Fruit fly (Drosophila melanogaster) whole organism, prepupa: ENCODE results near the gene CG1416.

Experiments used
- Blimp-1 ChIP-seq: fragments of 200-800 bp; sonication (Bioruptor generic); optimal IDR thresholded peaks from 3 replicates; lab custom pipeline; 2017; ENCODE audit warnings: missing biosample characterization, missing genetic modification characterization, mild to moderate bottlenecking, moderate library complexity, missing genetic modification reagents
- CG10631 ChIP-seq: fragments of 200-800 bp; sonication (Bioruptor generic); optimal IDR thresholded peaks from 2 replicates; lab custom pipeline; 2016; ENCODE audit warnings: missing biosample characterization, missing genetic modification characterization
- CG11294 ChIP-seq: fragments of 200-800 bp; sonication (Bioruptor generic); IDR thresholded peaks from 2 replicates; pipeline ENCODE4 v1.3.6; 2022; ENCODE audit warnings: missing biosample characterization, missing genetic modification characterization
- CG11902 ChIP-seq: fragments of 200-800 bp; sonication (Bioruptor generic); optimal IDR thresholded peaks from 3 replicates; lab custom pipeline; 2016; ENCODE audit warnings: missing biosample characterization, missing genetic modification characterization
- CG15336 ChIP-seq: fragments of 200-800 bp; sonication (Bioruptor generic); IDR thresholded peaks from 2 replicates; pipeline ENCODE4 v1.3.6; 2022; ENCODE audit warnings: missing biosample characterization, missing genetic modification characterization
- CG3032 ChIP-seq: fragments of 200-800 bp; optimal IDR thresholded peaks from 2 replicates; lab custom pipeline; 2019; ENCODE audit warnings: missing biosample characterization, mild to moderate bottlenecking, missing genetic modification characterization, moderate library complexity
- CG31627 ChIP-seq: fragments of 200-800 bp; sonication (Bioruptor generic); optimal IDR thresholded peaks from 3 replicates; lab custom pipeline; 2016; ENCODE audit warnings: missing biosample characterization, missing genetic modification characterization
- CG32006 ChIP-seq: fragments of 200-800 bp; sonication (Bioruptor generic); optimal IDR thresholded peaks from 3 replicates; lab custom pipeline; 2017; ENCODE audit warnings: missing biosample characterization, mild to moderate bottlenecking, missing genetic modification characterization
- CG34406 ChIP-seq: fragments of 200-800 bp; sonication (Bioruptor generic); optimal IDR thresholded peaks from 3 replicates; lab custom pipeline; 2016; ENCODE audit warnings: missing biosample characterization, missing genetic modification characterization
- CG3919 ChIP-seq: fragments of 200-800 bp; sonication (Bioruptor generic); optimal IDR thresholded peaks from 3 replicates; lab custom pipeline; 2016; ENCODE audit warnings: missing biosample characterization, missing genetic modification characterization
- CG4318 ChIP-seq: fragments of 200-800 bp; sonication (Bioruptor generic); optimal IDR thresholded peaks from 3 replicates; lab custom pipeline; 2017; ENCODE audit warnings: missing biosample characterization, mild to moderate bottlenecking, missing genetic modification characterization
- CG6163 ChIP-seq: fragments of 200-800 bp; sonication (Bioruptor generic); IDR thresholded peaks from 3 replicates; pipeline ENCODE4 v1.3.6; 2022; ENCODE audit warnings: missing biosample characterization, missing genetic modification characterization
- CG6792 ChIP-seq: fragments of 200-800 bp; sonication (Bioruptor generic); optimal IDR thresholded peaks from 3 replicates; lab custom pipeline; 2016; ENCODE audit warnings: missing biosample characterization, missing genetic modification characterization
- CG6808 ChIP-seq: fragments of 200-800 bp; sonication (Bioruptor generic); optimal IDR thresholded peaks from 3 replicates; lab custom pipeline; 2017; ENCODE audit warnings: missing biosample characterization, missing genetic modification characterization, mild to moderate bottlenecking, moderate library complexity, missing genetic modification reagents
- CG8632 ChIP-seq: fragments of 200-800 bp; sonication (Bioruptor generic); optimal IDR thresholded peaks from 3 replicates; lab custom pipeline; 2016; ENCODE audit warnings: missing biosample characterization, missing genetic modification characterization
- CG9139 ChIP-seq: fragments of 200-800 bp; sonication (Bioruptor generic); optimal IDR thresholded peaks from 3 replicates; lab custom pipeline; 2017; ENCODE audit warnings: missing biosample characterization, mild to moderate bottlenecking, missing genetic modification characterization
- Eip75B ChIP-seq: fragments of 200-800 bp; sonication (Bioruptor generic); optimal IDR thresholded peaks from 3 replicates; lab custom pipeline; 2016; ENCODE audit warnings: missing biosample characterization, missing genetic modification characterization
- Eip78C ChIP-seq: fragments of 200-800 bp; sonication (Bioruptor generic); peaks from one replicate; lab custom pipeline; 2016; ENCODE audit warnings: missing biosample characterization, missing genetic modification characterization
- Eip93F ChIP-seq: fragments of 200-800 bp; sonication (Bioruptor generic); optimal IDR thresholded peaks from 2 replicates; lab custom pipeline; 2016; ENCODE audit warnings: missing biosample characterization, mild to moderate bottlenecking, missing genetic modification characterization
- Ets21C ChIP-seq: fragments of 200-800 bp; sonication (Bioruptor generic); optimal IDR thresholded peaks from 3 replicates; lab custom pipeline; 2016; ENCODE audit warnings: missing biosample characterization, missing genetic modification characterization
- Gug ChIP-seq: fragments of 200-800 bp; sonication (Bioruptor generic); IDR thresholded peaks from 2 replicates; pipeline ENCODE4 v1.3.6; 2022; ENCODE audit warnings: missing biosample characterization, missing genetic modification characterization
- Hr39 ChIP-seq: fragments of 200-800 bp; sonication (Bioruptor generic); optimal IDR thresholded peaks from 2 replicates; lab custom pipeline; 2016; ENCODE audit warnings: missing biosample characterization, missing genetic modification characterization
- Hr4 ChIP-seq: fragments of 200-800 bp; sonication (Bioruptor generic); optimal IDR thresholded peaks from 3 replicates; lab custom pipeline; 2016; ENCODE audit warnings: missing biosample characterization, missing genetic modification characterization
- Met ChIP-seq: fragments of 200-800 bp; sonication (Bioruptor generic); optimal IDR thresholded peaks from 3 replicates; lab custom pipeline; 2016; ENCODE audit warnings: missing biosample characterization, missing genetic modification characterization
- OdsH ChIP-seq: fragments of 200-800 bp; sonication (Bioruptor generic); optimal IDR thresholded peaks from 3 replicates; lab custom pipeline; 2016; ENCODE audit warnings: missing biosample characterization, missing genetic modification characterization
- Smox ChIP-seq: fragments of 200-800 bp; sonication (Bioruptor generic); optimal IDR thresholded peaks from 3 replicates; lab custom pipeline; 2016; ENCODE audit warnings: missing biosample characterization, missing genetic modification characterization
- Sox102F ChIP-seq: fragments of 200-800 bp; sonication (Bioruptor generic); optimal IDR thresholded peaks from 2 replicates; lab custom pipeline; 2016; ENCODE audit warnings: missing biosample characterization, mild to moderate bottlenecking, missing genetic modification characterization
- Sox14 ChIP-seq: fragments of 200-800 bp; sonication (Bioruptor generic); optimal IDR thresholded peaks from 3 replicates; lab custom pipeline; 2016; ENCODE audit warnings: missing biosample characterization, missing genetic modification characterization
- Sox15 ChIP-seq: fragments of 200-800 bp; sonication (Bioruptor generic); optimal IDR thresholded peaks from 3 replicates; lab custom pipeline; 2016; ENCODE audit warnings: missing biosample characterization, missing genetic modification characterization
- achi ChIP-seq: fragments of 200-800 bp; sonication (Bioruptor generic); optimal IDR thresholded peaks from 3 replicates; lab custom pipeline; 2016; ENCODE audit warnings: missing biosample characterization, missing genetic modification characterization
- acj6 ChIP-seq: fragments of 200-800 bp; sonication (Bioruptor generic); optimal IDR thresholded peaks from 3 replicates; lab custom pipeline; 2016; ENCODE audit warnings: missing biosample characterization, missing genetic modification characterization
- cyc ChIP-seq: fragments of 200-800 bp; sonication (Bioruptor generic); optimal IDR thresholded peaks from 3 replicates; lab custom pipeline; 2016; ENCODE audit warnings: missing biosample characterization, missing genetic modification characterization
- dac ChIP-seq: fragments of 200-800 bp; sonication (Bioruptor generic); optimal IDR thresholded peaks from 2 replicates; lab custom pipeline; 2017; ENCODE audit warnings: missing biosample characterization, mild to moderate bottlenecking, missing genetic modification characterization
- esn ChIP-seq: fragments of 200-800 bp; sonication (Bioruptor generic); optimal IDR thresholded peaks from 2 replicates; lab custom pipeline; 2016; ENCODE audit warnings: missing biosample characterization, mild to moderate bottlenecking, missing genetic modification characterization, moderate library complexity
- fd59A ChIP-seq: fragments of 200-800 bp; sonication (Bioruptor generic); optimal IDR thresholded peaks from 2 replicates; lab custom pipeline; 2017; ENCODE audit warnings: missing biosample characterization, mild to moderate bottlenecking, missing genetic modification characterization, missing genetic modification reagents
- fd85E ChIP-seq: fragments of 200-800 bp; sonication (Bioruptor generic); optimal IDR thresholded peaks from 3 replicates; lab custom pipeline; 2016; ENCODE audit warnings: missing biosample characterization, missing genetic modification characterization
- fkh ChIP-seq: fragments of 200-800 bp; sonication (Bioruptor generic); optimal IDR thresholded peaks from 3 replicates; lab custom pipeline; 2017; ENCODE audit warnings: missing biosample characterization, mild to moderate bottlenecking, missing genetic modification characterization, moderate library complexity
- lz ChIP-seq: fragments of 200-800 bp; sonication (Bioruptor generic); optimal IDR thresholded peaks from 3 replicates; lab custom pipeline; 2016; ENCODE audit warnings: missing biosample characterization, missing genetic modification characterization
- pdm3 ChIP-seq: fragments of 200-800 bp; sonication (Bioruptor generic); optimal IDR thresholded peaks from 3 replicates; lab custom pipeline; 2016; ENCODE audit warnings: missing biosample characterization, missing genetic modification characterization
- salr ChIP-seq, 2 experiments: fragments of 200-800 bp; sonication (Bioruptor generic); optimal IDR thresholded peaks; 3 replicates each; lab custom pipeline; 2016 to 2018; ENCODE audit warnings: missing biosample characterization in 2 of 2, missing genetic modification characterization in 2 of 2, mild to moderate bottlenecking in 1 of 2
- svp ChIP-seq: fragments of 200-800 bp; sonication (Bioruptor generic); peaks from one replicate; lab custom pipeline; 2016; ENCODE audit warnings: missing biosample characterization, missing genetic modification characterization
- topi ChIP-seq: fragments of 200-800 bp; sonication (Bioruptor generic); optimal IDR thresholded peaks from 3 replicates; lab custom pipeline; 2016; ENCODE audit warnings: missing biosample characterization, missing genetic modification characterization

CG1416 gene

dm6 chr2L:21757264-21758066, at the start of gene CG1416, which contains the start of gene step:
Gene CG1416 (plus strand): TSS chr2L:21758010.
Gene step (minus strand): TSS chr2L:21757466.
- TF ChIP-seq fd59A (peak; percentile 31), Eip75B (GFP tag; lab: Kevin White, UChicago) (peak; percentile 38), Sox102F (GFP tag; lab: Kevin White, UChicago) (peak; percentile 45), dac (GFP tag; lab: Kevin White, UChicago) (peak; percentile 37), Met (peak; percentile 59), CG10631 (GFP tag; lab: Kevin White, UChicago) (peak; percentile 69), CG3919 (no peak), Smox (GFP tag; lab: Kevin White, UChicago) (peak; percentile 26), esn (GFP tag; lab: Kevin White, UChicago) (peak; percentile 54), CG31627 (peak; percentile 75), Eip78C (GFP tag; lab: Kevin White, UChicago) (peak; percentile 13), Sox14 (GFP tag; lab: Kevin White, UChicago) (peak; percentile 40), achi (GFP tag; lab: Kevin White, UChicago) (peak; percentile 27), CG34406 (GFP tag; lab: Kevin White, UChicago) (peak; percentile 17), OdsH (peak; percentile 65), cyc (peak; percentile 46), CG4318 (GFP tag; lab: Kevin White, UChicago) (peak; percentile 48), CG11902 (peak; percentile 69), CG6792 (GFP tag; lab: Kevin White, UChicago) (peak; percentile 1), CG9139 (GFP tag; lab: Kevin White, UChicago) (no peak), CG6808 (GFP tag; lab: Kevin White, UChicago) (no peak), salr (GFP tag; optimal IDR thresholded peaks at IDR 0.05; lab: Kevin White, UChicago) (peak; percentile 35 to 69), pdm3 (peak; percentile 56), Eip93F (no peak), fkh (GFP tag; lab: Kevin White, UChicago) (peak; percentile 83), Hr39 (GFP tag; lab: Kevin White, UChicago) (peak; percentile 76), Ets21C (GFP tag; lab: Kevin White, UChicago) (peak; percentile 32), Sox15 (GFP tag; lab: Kevin White, UChicago) (peak; percentile 48), fd85E (no peak), Hr4 (GFP tag; lab: Kevin White, UChicago) (peak; percentile 62), CG8632 (GFP tag; lab: Kevin White, UChicago) (no peak), CG11294 (GFP tag; lab: Robert Waterston, UW) (no peak; the same call in 1 of the 2 replicates), Blimp-1 (no peak), CG32006 (GFP tag; lab: Kevin White, UChicago) (peak; percentile 72), Gug (GFP tag; lab: Robert Waterston, UW) (0 out of 2 replicates have a peak, but pooled peaks have one; percentile 35), topi (GFP tag; lab: Kevin White, UChicago) (peak; percentile 28), CG3032 (tag; lab: Kevin White, UChicago) (peak; percentile 50), CG15336 (peak; percentile 26; the same call in 1 of the 2 replicates), svp (GFP tag; lab: Kevin White, UChicago) (peak; percentile 79), acj6 (GFP tag; lab: Kevin White, UChicago) (peak; percentile 56), CG6163 (GFP tag; lab: Robert Waterston, UW) (no peak), lz (peak; percentile 56)
